Fruit fly (Drosophila melanogaster) whole organism, wandering third instar larva: ENCODE measurements around the gene MsR1.

Experiments
- Abd-B ChIP-seq: fragments of >200 bp; optimal IDR thresholded peaks from 2 replicates; lab custom pipeline; 2017; ENCODE audit warnings: missing biosample characterization, missing genetic modification characterization
- CG32264 ChIP-seq: fragments of 200-800 bp; sonication (Bioruptor generic); optimal IDR thresholded peaks from 2 replicates; lab custom pipeline; 2016; ENCODE audit warnings: missing biosample characterization, missing genetic modification characterization
- Dfd ChIP-seq: fragments of >200 bp; optimal IDR thresholded peaks from 2 replicates; lab custom pipeline; 2017; ENCODE audit warnings: missing biosample characterization, missing genetic modification characterization
- Dif ChIP-seq: fragments of 200-275, 200-300 bp; sonication (Bioruptor generic); optimal IDR thresholded peaks from 2 replicates; lab custom pipeline; 2018; ENCODE audit warnings: missing biosample characterization, missing genetic modification characterization; ENCODE audit not compliant: partially characterized antibody
- GATAd ChIP-seq: sonication (Bioruptor generic); optimal IDR thresholded peaks from 2 replicates; lab custom pipeline; 2016; ENCODE audit warnings: missing biosample characterization, missing genetic modification characterization
- HLH106 ChIP-seq: fragments of 200-800 bp; optimal IDR thresholded peaks from 3 replicates; lab custom pipeline; 2019; ENCODE audit warnings: missing biosample characterization, mild to moderate bottlenecking, missing genetic modification characterization, moderate library complexity
- Hnf4 ChIP-seq: fragments of 200-800 bp; sonication (Bioruptor generic); optimal IDR thresholded peaks from 2 replicates; lab custom pipeline; 2016; ENCODE audit warnings: missing biosample characterization, mild to moderate bottlenecking, missing genetic modification characterization
- Hr83 ChIP-seq: fragments of 200-300 bp; sonication (Bioruptor generic); optimal IDR thresholded peaks from 2 replicates; lab custom pipeline; 2016; ENCODE audit warnings: missing biosample characterization, mild to moderate bottlenecking, missing genetic modification characterization, moderate library complexity; ENCODE audit not compliant: poor library complexity, severe bottlenecking
- Jra ChIP-seq: sonication (Bioruptor generic); optimal IDR thresholded peaks from 2 replicates; lab custom pipeline; 2016; ENCODE audit warnings: missing biosample characterization, missing genetic modification characterization
- Mio ChIP-seq: sonication (Bioruptor generic); optimal IDR thresholded peaks from 2 replicates; lab custom pipeline; 2016; ENCODE audit warnings: missing biosample characterization, missing genetic modification characterization
- N ChIP-seq: fragments of >200 bp; optimal IDR thresholded peaks from 2 replicates; lab custom pipeline; 2018; ENCODE audit warnings: missing biosample characterization, missing external identifiers, missing genetic modification characterization
- OdsH ChIP-seq: fragments of 200-800 bp; sonication (Bioruptor generic); optimal IDR thresholded peaks from 2 replicates; lab custom pipeline; 2016; ENCODE audit warnings: missing biosample characterization, mild to moderate bottlenecking, missing genetic modification characterization
- Rel ChIP-seq, 2 experiments: fragments of 200-800 bp; sonication (Bioruptor generic) in 1 of 2; optimal IDR thresholded peaks; 2 replicates in 1 of 2; 3 replicates in 1 of 2; lab custom pipeline; 2016 to 2019; ENCODE audit warnings: mild to moderate bottlenecking in 2 of 2, missing biosample characterization in 2 of 2, missing genetic modification characterization in 2 of 2, moderate library complexity in 1 of 2
- Sp1 ChIP-seq: fragments of 200-800 bp; sonication (Bioruptor generic); optimal IDR thresholded peaks from 3 replicates; lab custom pipeline; 2019; ENCODE audit warnings: missing biosample characterization, mild to moderate bottlenecking, missing genetic modification characterization, moderate library complexity
- br ChIP-seq: fragments of 200-800 bp; sonication (Bioruptor generic); optimal IDR thresholded peaks from 2 replicates; lab custom pipeline; 2016; ENCODE audit warnings: missing biosample characterization, missing genetic modification characterization
- brk ChIP-seq: fragments of 200-800 bp; sonication (Bioruptor generic); optimal IDR thresholded peaks from 2 replicates; lab custom pipeline; 2016; ENCODE audit warnings: missing biosample characterization, mild to moderate bottlenecking, missing genetic modification characterization
- dl ChIP-seq, 2 experiments: fragments of 175-275, 200-275 bp in 1 of 2; fragments of 200-275 bp in 1 of 2; sonication (Bioruptor generic); optimal IDR thresholded peaks; lab custom pipeline; 2018; ENCODE audit warnings: mild to moderate bottlenecking in 2 of 2, missing biosample characterization in 2 of 2, missing genetic modification characterization in 2 of 2, moderate library complexity in 2 of 2; ENCODE audit not compliant: partially characterized antibody in 2 of 2, insufficient read depth in 1 of 2
- dmrt93B ChIP-seq: fragments of 200-800 bp; sonication (Bioruptor generic); optimal IDR thresholded peaks from 2 replicates; lab custom pipeline; 2018; ENCODE audit warnings: missing biosample characterization, mild to moderate bottlenecking, missing genetic modification characterization
- ey ChIP-seq: fragments of 200-800 bp; sonication (Bioruptor generic); optimal IDR thresholded peaks from 2 replicates; lab custom pipeline; 2016; ENCODE audit warnings: missing biosample characterization, missing genetic modification characterization
- foxo ChIP-seq, 2 experiments: fragments of 200-800 bp; sonication (Bioruptor generic); optimal IDR thresholded peaks; 2 replicates in 1 of 2; 3 replicates in 1 of 2; lab custom pipeline; 2016 to 2017; ENCODE audit warnings: missing biosample characterization in 2 of 2, missing genetic modification characterization in 2 of 2
- fru ChIP-seq: fragments of 200-800 bp; sonication (Bioruptor generic); optimal IDR thresholded peaks from 3 replicates; lab custom pipeline; 2016; ENCODE audit warnings: missing biosample characterization, mild to moderate bottlenecking, missing genetic modification characterization
- h ChIP-seq: fragments of 200-800 bp; sonication (Bioruptor generic); optimal IDR thresholded peaks from 3 replicates; lab custom pipeline; 2016; ENCODE audit warnings: missing biosample characterization, mild to moderate bottlenecking, missing genetic modification characterization
- jim ChIP-seq: fragments of 175-275, 200-325 bp; sonication (Bioruptor generic); optimal IDR thresholded peaks from 2 replicates; lab custom pipeline; 2016; ENCODE audit warnings: missing biosample characterization, mild to moderate bottlenecking, missing genetic modification characterization
- lola ChIP-seq: fragments of >200 bp; optimal IDR thresholded peaks from 2 replicates; lab custom pipeline; 2017; ENCODE audit warnings: missing biosample characterization, missing genetic modification characterization
- pan ChIP-seq: fragments of >200 bp; optimal IDR thresholded peaks from 2 replicates; lab custom pipeline; 2017
- psq ChIP-seq: fragments of 200-800 bp; sonication (Bioruptor generic); optimal IDR thresholded peaks from 3 replicates; lab custom pipeline; 2017; ENCODE audit warnings: missing biosample characterization, mild to moderate bottlenecking, missing genetic modification characterization, moderate library complexity
- sage ChIP-seq: fragments of 200-800 bp; sonication (Bioruptor generic); optimal IDR thresholded peaks from 2 replicates; lab custom pipeline; 2016; ENCODE audit warnings: missing biosample characterization, mild to moderate bottlenecking, missing genetic modification characterization
- sv ChIP-seq: fragments of 200-800 bp; sonication (Bioruptor generic); optimal IDR thresholded peaks from 3 replicates; lab custom pipeline; 2016; ENCODE audit warnings: missing biosample characterization, missing genetic modification characterization
- usp ChIP-seq: fragments of >200 bp; optimal IDR thresholded peaks from 2 replicates; lab custom pipeline; 2017; ENCODE audit warnings: missing biosample characterization, missing genetic modification characterization
- woc ChIP-seq: sonication (Bioruptor generic); optimal IDR thresholded peaks from 2 replicates; lab custom pipeline; 2016; ENCODE audit warnings: missing biosample characterization, mild to moderate bottlenecking, missing genetic modification characterization

MsR1 gene

DNA sequence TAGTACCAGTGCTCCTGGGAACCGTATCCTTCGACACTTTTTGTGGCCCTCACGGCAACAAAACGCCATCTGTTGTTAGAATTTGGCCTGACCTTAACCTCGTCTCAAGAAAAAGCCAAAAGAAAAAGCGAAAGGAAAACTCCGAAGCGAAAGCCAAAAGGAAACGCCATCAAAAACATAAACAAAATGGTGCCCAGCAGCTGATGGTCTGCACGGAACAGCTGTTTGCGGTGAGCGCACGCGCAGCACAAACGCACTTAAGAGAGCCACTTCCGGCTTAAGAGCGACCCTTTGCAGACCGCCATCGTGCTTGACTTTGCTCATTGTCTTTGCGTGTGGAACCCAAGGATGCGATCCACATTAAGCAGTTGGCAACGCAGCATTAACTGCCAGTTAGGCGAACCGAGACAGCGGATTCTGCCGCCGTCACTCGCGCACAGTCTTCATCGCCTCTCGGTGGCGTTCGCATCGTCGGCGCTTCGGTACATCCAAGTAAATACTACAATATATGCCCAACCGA, at the start of gene MsR1:
Gene MsR1, plus strand, starts transcription at position 437 of the 520 bp plus-strand sequence.
- TF ChIP-seq h (GFP tag; lab: Kevin White, UChicago) = no peak
- TF ChIP-seq CG32264 (GFP tag; lab: Kevin White, UChicago) = no peak
- TF ChIP-seq Jra = no peak
- TF ChIP-seq Rel (GFP tag; optimal IDR thresholded peaks at IDR 0.05; lab: Kevin White, UChicago) = no peak
- no peak for TF ChIP-seq Rel (tag; optimal IDR thresholded peaks at IDR 0.05; lab: Kevin White, UChicago)
- TF ChIP-seq psq (GFP tag; lab: Kevin White, UChicago) = no peak
- TF ChIP-seq brk (GFP tag; lab: Kevin White, UChicago) = no peak
- TF ChIP-seq Dif (GFP tag; lab: Kevin White, UChicago) = no peak
- no peak for TF ChIP-seq fru (GFP tag; lab: Kevin White, UChicago)
- no peak for TF ChIP-seq dl (GFP tag; optimal IDR thresholded peaks at IDR 0.05; lab: Kevin White, UChicago; ENCODE audit: insufficient read depth in 1 of 2, partially characterized antibody in 2 of 2)
- no peak for TF ChIP-seq Mio (GFP tag; lab: Kevin White, UChicago)
- no peak for TF ChIP-seq lola (GFP tag; lab: Kevin White, UChicago)
- TF ChIP-seq GATAd = no peak

DNA sequence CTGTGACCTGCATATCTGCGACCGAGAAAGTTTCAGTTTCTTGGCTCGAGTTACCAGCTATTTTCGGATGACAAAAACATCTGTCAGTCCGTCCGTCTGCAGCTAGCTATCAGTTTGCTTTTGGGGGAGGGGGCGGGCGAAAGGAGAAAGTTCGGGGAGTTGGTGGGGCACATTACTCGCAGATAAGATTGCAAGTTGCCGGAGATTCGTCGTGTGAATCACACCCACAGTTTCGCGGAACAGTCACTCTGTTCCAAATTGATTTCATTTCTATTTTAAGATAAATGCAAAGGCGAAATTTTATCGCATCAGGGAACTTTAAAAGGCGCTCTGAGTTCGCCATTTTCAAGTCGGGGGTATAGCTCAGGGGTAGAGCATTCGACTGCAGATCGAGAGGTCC, 49.1 kb upstream of the MsR1 start:
- TF ChIP-seq Rel (GFP tag; optimal IDR thresholded peaks at IDR 0.05; lab: Kevin White, UChicago) (no peak), Rel (tag; optimal IDR thresholded peaks at IDR 0.05; lab: Kevin White, UChicago) (peak; percentile 97), GATAd (no peak)

DNA sequence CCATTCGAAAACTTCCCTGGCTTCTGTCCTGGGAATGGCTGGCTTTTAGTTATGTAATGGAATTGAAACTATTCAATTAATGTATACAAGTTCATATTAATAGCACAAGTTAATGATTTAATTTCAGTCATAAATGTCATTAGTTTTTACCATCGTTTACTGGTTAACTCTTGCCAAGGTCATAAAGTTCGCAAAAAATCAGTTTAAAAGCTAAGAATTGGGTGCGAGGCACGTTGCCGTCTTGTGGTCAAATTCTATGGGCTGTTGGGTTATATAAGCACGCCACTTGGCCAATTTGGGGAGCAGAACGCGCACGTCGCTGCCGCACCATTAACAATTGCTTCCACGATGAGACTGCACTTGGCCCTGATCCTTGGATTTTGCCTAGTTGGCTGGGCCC, 46.2 kb upstream of the MsR1 start, which contains the start of gene yellow-g2:
Gene yellow-g2, plus strand, starts transcription at position 301 of the 400 bp plus-strand sequence.
- TF ChIP-seq jim (GFP tag; lab: Kevin White, UChicago) (no peak), dmrt93B (no peak), ey (no peak), sage (GFP tag; lab: Kevin White, UChicago) (no peak), br (GFP tag; lab: Kevin White, UChicago) (no peak), N (no peak), Hnf4 (no peak), dl (GFP tag; optimal IDR thresholded peaks at IDR 0.05; lab: Kevin White, UChicago; ENCODE audit: insufficient read depth in 1 of 2, partially characterized antibody in 2 of 2) (no peak), Sp1 (GFP tag; lab: Kevin White, UChicago) (no peak), HLH106 (tag; lab: Kevin White, UChicago) (no peak)
- TF ChIP-seq, all 38 proteins: peak for 0

DNA sequence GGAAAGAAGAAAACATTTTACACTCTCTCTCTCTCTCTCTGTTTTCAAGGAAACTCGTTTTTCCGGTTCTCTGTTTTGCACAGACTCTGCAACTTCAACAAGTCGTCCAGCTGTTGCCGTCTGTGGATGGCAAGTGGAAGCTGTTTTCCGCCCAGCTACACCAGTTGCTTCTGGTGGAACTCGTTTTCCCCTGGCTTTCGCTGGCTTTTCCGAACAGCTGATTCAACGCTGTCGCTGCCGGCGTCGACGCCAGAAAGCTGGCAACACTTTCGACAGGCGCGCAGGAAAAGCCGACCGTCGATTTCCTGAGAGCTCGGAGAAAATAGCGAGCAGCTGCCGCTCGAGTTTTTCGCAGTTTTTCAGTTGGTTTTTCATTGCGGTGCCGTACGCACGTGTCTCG, 40.0 kb upstream of the MsR1 start, which contains the start of gene MsR2:
Gene MsR2, plus strand, starts transcription at position 378 of the 400 bp plus-strand sequence.
- TF ChIP-seq OdsH (GFP tag; lab: Kevin White, UChicago) (no peak), Jra (no peak), dmrt93B (no peak), lola (GFP tag; lab: Kevin White, UChicago) (no peak), woc (GFP tag; lab: Kevin White, UChicago) (no peak), foxo (GFP tag; optimal IDR thresholded peaks at IDR 0.05; lab: Kevin White, UChicago) (no peak), usp (no peak), sage (GFP tag; lab: Kevin White, UChicago) (no peak), N (no peak), Hnf4 (no peak), HLH106 (tag; lab: Kevin White, UChicago) (no peak), ey (no peak), Abd-B (GFP tag; lab: Kevin White, UChicago) (no peak), sv (GFP tag; lab: Kevin White, UChicago) (no peak), brk (GFP tag; lab: Kevin White, UChicago) (no peak), Mio (GFP tag; lab: Kevin White, UChicago) (no peak), psq (GFP tag; lab: Kevin White, UChicago) (no peak), pan (lab: Kevin White, UChicago) (no peak), GATAd (no peak), Hr83 (GFP tag; lab: Kevin White, UChicago) (no peak)

DNA sequence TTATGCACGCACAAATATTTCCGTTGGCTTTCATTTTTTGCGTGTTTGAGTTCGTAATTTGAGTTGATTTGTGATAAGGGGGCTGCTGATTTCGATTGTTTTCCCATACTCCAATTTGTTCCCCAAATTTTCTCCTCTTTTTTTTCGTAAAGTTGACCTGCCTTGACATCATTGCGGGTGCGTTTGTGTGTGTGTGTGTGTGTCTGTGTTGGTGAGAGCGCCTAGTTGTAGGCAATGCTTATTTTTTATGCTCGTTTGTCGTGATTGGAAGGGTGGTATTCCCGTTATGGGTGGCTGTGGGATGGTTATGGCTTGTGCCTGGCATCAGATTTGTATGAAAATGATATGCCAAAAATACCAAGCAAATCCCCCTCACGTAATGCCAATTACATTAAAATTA, 2.8 kb downstream of the MsR1 start:
- TF ChIP-seq Dfd (peak; percentile 90), Abd-B (GFP tag; lab: Kevin White, UChicago) (no peak)
